Worm (Caenorhabditis elegans) whole organism, L3 larva: ENCODE results near the gene Y43F8B.24.

ENCODE experiments used
- R02D3.7 ChIP-seq: fragments of 150-350 bp; optimal IDR thresholded peaks from 2 replicates; lab custom pipeline; 2014; ENCODE audit warnings: missing biosample characterization, missing genetic modification characterization
- nfya-1 ChIP-seq: sonication (generic microtip); optimal IDR thresholded peaks from 2 replicates; lab custom pipeline; 2017; ENCODE audit warnings: missing genetic modification characterization, mild to moderate bottlenecking, missing compliant biosample characterization, antibody characterized with exemption, moderate library complexity; ENCODE audit not compliant: insufficient read depth

- TF ChIP-seq R02D3.7 = no peak
- no peak for TF ChIP-seq nfya-1 (tag; lab: Kevin White, UChicago)
These were observed 46.6 kb upstream of the Y43F8B.24 start, which contains the start of gene C25F9.5 for ce11 chrV:19410663-19411062.
